Worm (Caenorhabditis elegans) whole organism, mixed stage, embryonic: ENCODE measurements around the gene clc-20.

Source experiments
- cnd-1 ChIP-seq: fragments of 200-800 bp; sonication (Bioruptor generic); optimal IDR thresholded peaks from 2 replicates; lab custom pipeline; 2018; ENCODE audit warnings: mild to moderate bottlenecking, missing genetic modification characterization, missing compliant biosample characterization
- lin-13 ChIP-seq: fragments of 150-350 bp; optimal IDR thresholded peaks from 2 replicates; lab custom pipeline; 2014; ENCODE audit warnings: missing biosample characterization, missing genetic modification characterization
- lin-32 ChIP-seq: fragments of 200-800 bp; sonication (Bioruptor generic); optimal IDR thresholded peaks from 2 replicates; lab custom pipeline; 2018; ENCODE audit warnings: mild to moderate bottlenecking, missing genetic modification characterization, missing compliant biosample characterization
- nhr-28 ChIP-seq: fragments of 150-350 bp; optimal IDR thresholded peaks from 2 replicates; lab custom pipeline; 2014; ENCODE audit warnings: missing biosample characterization, missing genetic modification characterization
- nhr-76 ChIP-seq: sonication (generic microtip); optimal IDR thresholded peaks from 2 replicates; lab custom pipeline; 2017; ENCODE audit warnings: missing biosample characterization, missing genetic modification characterization
- pha-4 ChIP-seq: fragments of 150-350 bp; optimal IDR thresholded peaks from 2 replicates; lab custom pipeline; 2018; ENCODE audit warnings: missing biosample characterization, missing genetic modification reagents, missing genetic modification characterization
- snpc-4 ChIP-seq: fragments of 150-350 bp; optimal IDR thresholded peaks from 2 replicates; lab custom pipeline; 2014; ENCODE audit warnings: missing biosample characterization, missing genetic modification characterization
- unc-39 ChIP-seq: fragments of 150-350 bp; optimal IDR thresholded peaks from 2 replicates; lab custom pipeline; 2014; ENCODE audit warnings: missing biosample characterization, missing genetic modification characterization
- unc-62 ChIP-seq: fragments of 150-350 bp; optimal IDR thresholded peaks from 2 replicates; lab custom pipeline; 2014; ENCODE audit warnings: missing biosample characterization, missing genetic modification reagents, missing genetic modification characterization
- ztf-11 ChIP-seq: fragments of 150-350 bp; optimal IDR thresholded peaks from 2 replicates; lab custom pipeline; 2014; ENCODE audit warnings: missing biosample characterization, missing genetic modification characterization

DNA sequence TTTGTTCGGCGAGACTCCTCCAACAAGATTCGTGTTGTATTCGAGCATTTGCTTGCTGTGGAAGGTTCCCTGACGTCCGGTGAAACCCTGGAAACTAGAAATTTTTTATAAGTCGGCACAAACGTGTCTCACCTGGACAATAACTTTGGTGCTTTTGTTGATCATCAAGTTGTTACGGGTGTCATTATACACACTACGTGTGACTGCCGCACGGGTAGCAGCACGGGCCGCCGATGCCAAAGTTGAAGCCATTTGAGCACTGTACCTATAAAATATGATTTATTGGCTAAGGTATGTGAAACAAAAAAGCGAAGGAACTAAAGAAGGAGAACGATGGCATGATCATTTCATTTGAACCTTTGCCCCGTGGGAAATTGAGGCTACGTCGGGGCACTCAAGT lies 28.8 kb downstream of the clc-20 start, which contains the start of gene sucl-2:
- TF ChIP-seq lin-13 (tag; lab: Kevin White, UChicago) (no peak), ztf-11 (no peak), snpc-4 (no peak), unc-62 (GFP tag; lab: Kevin White, UChicago) (no peak), nhr-28 (no peak), lin-32 (GFP tag; lab: Kevin White, UChicago) (no peak), cnd-1 (tag; lab: Kevin White, UChicago) (no peak), pha-4 (tag; lab: Kevin White, UChicago) (no peak), unc-39 (tag; lab: Kevin White, UChicago) (no peak), nhr-76 (no peak)
